Fruit fly (Drosophila melanogaster) S2 (cell line): Measurements from ENCODE around the gene Ude.

Experiments
- CG8478 ChIP-seq: fragments of >200 bp; optimal IDR thresholded peaks from 2 replicates; lab custom pipeline; 2018
- CTCF ChIP-seq, 2 experiments: fragments of >200 bp; optimal IDR thresholded peaks; 2 replicates each; lab custom pipeline; 2018

Gene Ude

DNA sequence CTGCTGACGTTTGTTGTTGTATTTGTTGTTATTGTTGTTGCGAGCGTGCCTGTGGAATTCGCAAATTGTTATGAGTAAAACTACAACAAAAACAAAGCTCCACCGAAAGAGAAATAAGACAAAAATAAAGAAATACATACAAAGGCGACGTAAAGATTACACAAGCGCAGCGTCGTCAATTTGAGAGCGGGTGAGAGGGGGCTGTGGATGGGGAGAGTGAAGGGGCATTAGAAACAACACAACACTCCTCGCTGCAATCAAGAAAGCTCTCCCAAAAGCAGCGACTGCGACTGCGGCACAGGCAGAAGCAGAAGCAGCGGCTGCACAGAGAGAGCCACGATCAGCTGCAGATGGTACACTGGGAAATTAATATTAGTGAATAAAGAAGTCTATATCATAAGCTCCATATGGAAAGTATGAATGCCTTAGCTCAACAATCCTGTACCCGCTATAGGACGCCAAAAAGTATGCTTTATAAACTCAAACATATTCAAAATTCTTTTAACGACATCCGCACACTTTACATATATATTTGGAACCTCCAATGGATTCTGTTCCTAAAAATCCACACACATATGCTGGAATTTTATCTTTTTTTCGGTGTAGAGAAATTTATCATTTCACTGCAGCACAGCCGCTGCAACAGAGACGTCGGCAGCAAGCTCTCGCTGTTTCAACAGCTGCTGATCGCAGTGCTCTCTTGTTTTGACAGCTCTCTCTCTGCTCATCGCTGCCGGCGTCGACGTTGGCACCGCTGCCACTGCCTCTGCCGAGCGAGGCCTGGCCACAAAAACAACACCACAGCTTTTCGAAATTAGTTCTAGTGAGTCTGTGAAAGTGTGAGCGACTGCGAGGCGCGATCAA lies 30.7 kb downstream of the Ude start, which contains the start of gene CG13631:
Gene CG13631 (plus strand): TSS at position 814 of the 864 bp plus-strand sequence.
- no peak for TF ChIP-seq CTCF (optimal IDR thresholded peaks at IDR 0.05; lab: Kevin White, UChicago)
- TF ChIP-seq CG8478 (lab: Kevin White, UChicago) = no peak

DNA sequence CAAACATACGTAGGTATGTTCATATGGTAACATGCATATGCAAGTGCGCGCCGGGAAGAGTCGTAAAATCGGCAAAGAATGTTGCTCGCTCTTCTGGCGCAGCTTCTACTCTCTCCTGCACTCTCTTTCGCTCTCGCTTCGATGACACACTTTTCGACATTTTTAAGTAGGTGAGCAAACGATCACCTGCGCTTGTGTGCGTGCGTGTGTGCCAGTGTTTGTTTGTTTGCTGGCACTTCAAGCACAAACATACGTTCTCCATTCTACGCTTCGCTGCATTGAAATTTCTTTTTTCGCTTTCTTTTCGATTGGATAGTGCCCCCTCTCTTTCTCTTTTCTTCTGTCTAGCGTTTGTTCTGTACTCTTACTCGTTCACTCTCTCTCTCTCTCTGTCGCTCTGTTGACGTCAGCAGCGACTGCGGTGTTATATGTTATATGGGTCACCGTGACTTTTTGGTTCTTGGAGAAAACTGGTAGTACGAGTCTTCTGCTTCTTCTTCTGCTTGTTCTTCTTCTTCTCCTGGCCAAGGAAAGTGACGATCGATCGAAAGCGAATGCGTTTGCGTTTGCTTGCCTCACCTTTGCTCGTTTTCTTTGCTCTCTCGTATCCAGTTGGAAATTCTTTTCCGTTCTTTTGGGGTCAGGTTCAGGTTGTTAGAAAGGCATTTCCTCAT lies 31.7 kb downstream of the Ude start:
- TF ChIP-seq CG8478 (lab: Kevin White, UChicago) (no peak), CTCF (optimal IDR thresholded peaks at IDR 0.05; lab: Kevin White, UChicago) (no peak)

dm6 chr3R:24766684-24767083 lies 32.8 kb downstream of the Ude start:
- TF ChIP-seq CTCF (optimal IDR thresholded peaks at IDR 0.05; lab: Kevin White, UChicago) (no peak), CG8478 (lab: Kevin White, UChicago) (no peak)

DNA sequence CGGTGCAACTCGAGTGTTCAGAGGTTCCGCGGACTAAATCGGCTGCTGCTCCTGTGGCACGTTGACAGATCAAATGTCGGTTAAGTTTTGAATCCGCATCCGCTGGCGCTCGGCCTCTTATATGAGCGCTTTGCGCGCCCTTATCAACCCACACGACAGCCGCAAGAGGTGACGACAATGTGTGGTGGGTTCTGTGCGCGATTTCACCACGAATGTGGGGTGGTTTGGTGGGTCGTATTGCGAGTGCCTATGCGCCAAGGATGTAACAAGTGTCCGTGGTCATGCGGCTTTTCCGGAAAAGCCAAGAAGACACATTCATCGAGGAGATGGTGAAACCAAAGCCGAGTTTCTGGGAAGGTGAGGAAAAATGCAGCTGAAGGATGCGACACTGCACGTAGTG lies 34.5 kb downstream of the Ude start, which contains the start of gene AstA:
Gene AstA (minus strand): TSS at position 101 of the 400 bp plus-strand sequence.
- TF ChIP-seq CTCF (optimal IDR thresholded peaks at IDR 0.05; lab: Kevin White, UChicago) (no peak), CG8478 (lab: Kevin White, UChicago) (no peak)

- TF ChIP-seq CG8478 (lab: Kevin White, UChicago) = no peak
- no peak for TF ChIP-seq CTCF (optimal IDR thresholded peaks at IDR 0.05; lab: Kevin White, UChicago)
These were observed 45.9 kb downstream of the Ude start, which contains the start of gene asp for dm6 chr3R:24753561-24754027. TSS of gene asp (plus strand) at chr3R:24753849.

DNA sequence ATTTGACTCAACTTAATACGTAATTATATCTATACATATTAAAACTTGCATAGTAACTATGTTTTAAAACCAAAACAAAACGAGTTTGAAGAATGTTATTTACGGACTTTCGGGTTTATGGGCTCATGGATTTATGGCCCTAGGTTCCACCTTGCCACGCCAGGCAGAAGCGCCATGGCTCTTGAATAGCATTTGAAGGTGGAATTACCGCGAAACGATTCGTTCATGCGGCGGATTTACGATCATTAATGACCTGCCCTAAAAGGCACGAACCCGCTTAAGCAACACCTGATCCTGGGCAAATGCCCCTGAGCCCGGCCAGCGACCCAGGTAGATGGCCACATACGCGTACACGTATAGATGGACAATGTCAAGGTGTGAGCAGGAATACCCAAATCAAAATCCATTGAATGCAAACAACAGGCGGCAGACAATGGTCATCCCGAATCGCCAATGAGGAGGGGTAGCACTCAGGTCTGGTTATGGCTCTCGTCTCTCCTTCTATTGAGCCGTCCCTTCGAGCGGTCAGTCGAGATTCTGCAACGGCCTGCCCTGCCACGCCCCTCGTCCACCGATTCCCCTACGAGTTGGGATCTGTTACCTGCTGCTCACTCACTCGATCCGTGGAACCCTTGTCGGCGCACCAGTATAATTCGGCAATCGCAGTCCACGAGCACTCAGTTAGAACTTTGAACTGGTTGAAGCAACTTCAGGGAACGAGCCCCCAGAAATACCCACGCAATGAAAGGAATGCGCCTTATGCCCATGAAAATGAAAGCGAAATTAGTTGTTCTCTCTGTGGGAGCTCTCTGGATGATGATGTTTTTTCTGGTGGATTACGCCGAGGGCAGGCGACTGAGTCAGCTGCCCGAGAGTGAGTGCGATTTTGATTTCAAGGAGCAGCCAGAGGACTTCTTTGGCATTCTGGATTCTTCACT lies 50.1 kb downstream of the Ude start, which contains the start of gene tld:
Gene tld (plus strand): TSS at position 677 of the 938 bp plus-strand sequence.
- no peak for TF ChIP-seq CTCF (optimal IDR thresholded peaks at IDR 0.05; lab: Kevin White, UChicago)
- TF ChIP-seq CG8478 (lab: Kevin White, UChicago) = no peak
